Worm (Caenorhabditis elegans): ENCODE data around the gene dars-1.

dars-1 gene

DNA sequence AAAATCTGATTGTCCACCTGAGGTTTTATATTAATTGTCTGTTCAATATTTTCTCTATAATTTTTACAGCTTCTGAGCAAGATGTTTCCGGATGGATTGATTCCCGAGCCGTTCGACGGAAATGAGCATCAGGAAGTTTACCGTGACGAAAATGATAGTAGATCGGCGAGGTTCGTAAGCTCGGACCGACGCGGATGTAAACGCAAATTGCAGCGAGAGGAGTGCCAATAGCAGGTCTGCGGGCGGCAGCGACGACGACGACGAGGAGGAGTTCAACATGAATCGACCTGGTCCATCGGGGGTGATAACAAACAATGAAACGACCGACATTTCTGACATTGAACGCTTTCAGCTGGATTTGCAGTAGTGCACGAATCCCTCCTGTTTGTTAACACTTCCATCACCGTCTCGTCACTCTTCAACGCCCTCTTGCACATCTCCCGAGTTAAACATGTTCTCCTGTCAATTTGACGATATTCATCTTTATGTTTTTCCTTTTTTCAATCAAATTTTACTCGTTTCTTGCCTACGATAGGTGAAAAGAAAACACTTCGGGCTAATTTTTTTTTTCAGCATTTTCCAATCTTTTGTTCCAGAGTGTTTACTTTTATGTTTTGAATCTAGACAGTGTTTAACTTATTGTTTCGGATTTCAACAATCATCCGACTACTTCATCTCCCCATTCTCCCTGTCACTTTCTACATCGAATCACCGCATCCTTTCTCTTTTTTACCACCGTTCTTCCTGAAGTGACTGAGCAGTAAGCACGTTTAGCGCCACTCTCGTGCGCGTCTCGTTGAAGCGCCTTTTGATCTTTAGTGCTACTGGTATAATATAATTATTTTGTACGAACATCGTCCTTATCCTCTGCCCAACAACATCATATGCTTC lies 28.9 kb downstream of the dars-1 start:
- TF ChIP-seq tbx-11 (GFP tag; IDR thresholded peaks at IDR 0.05) (no peak), scrt-1 (GFP tag; IDR thresholded peaks at IDR 0.05) (no peak), hnd-1 (tag; optimal IDR thresholded peaks at IDR 0.05) (no peak), hmg-4 (GFP tag; optimal IDR thresholded peaks at IDR 0.05) (no peak), B0310.2 (tag; optimal IDR thresholded peaks at IDR 0.05) (no peak), aly-1 (tag; optimal IDR thresholded peaks at IDR 0.05) (no peak), ceh-13 (GFP tag; optimal IDR thresholded peaks at IDR 0.05) (no peak), hmbx-1 (tag; optimal IDR thresholded peaks at IDR 0.05) (no peak)

ce11 chrIII:9457192-9458103 lies 33.6 kb downstream of the dars-1 start:
- TF ChIP-seq tbx-37 (GFP tag; conservative IDR thresholded peaks at IDR 0.05) (no peak), pes-1 (GFP tag; IDR thresholded peaks at IDR 0.05) (no peak), hmbx-1 (tag; optimal IDR thresholded peaks at IDR 0.05) (no peak), ceh-36 (tag; optimal IDR thresholded peaks at IDR 0.05) (no peak), tra-4 (tag; optimal IDR thresholded peaks at IDR 0.05) (no peak), hnd-1 (tag; optimal IDR thresholded peaks at IDR 0.05) (no peak), ets-7 (tag; optimal IDR thresholded peaks at IDR 0.05) (no peak), scrt-1 (GFP tag; IDR thresholded peaks at IDR 0.05) (no peak), hmg-4 (GFP tag; optimal IDR thresholded peaks at IDR 0.05) (no peak), F13C5.2 (tag; optimal IDR thresholded peaks at IDR 0.05) (no peak), ama-1 (optimal IDR thresholded peaks at IDR 0.05) (no peak), B0310.2 (tag; optimal IDR thresholded peaks at IDR 0.05) (no peak), flt-1 (GFP tag; IDR thresholded peaks at IDR 0.05) (no peak), ceh-13 (GFP tag; optimal IDR thresholded peaks at IDR 0.05) (no peak), aly-1 (tag; optimal IDR thresholded peaks at IDR 0.05) (no peak)

ce11 chrIII:9455980-9456658 lies 34.9 kb downstream of the dars-1 start, which contains the start of the genes rheb-1 and spk-1:
rheb-1 (minus strand) TSS chrIII:9456030.
spk-1 (plus strand) TSS chrIII:9456608.
- TF ChIP-seq sea-1 (GFP tag; conservative IDR thresholded peaks at IDR 0.05) (no peak), F13C5.2 (tag; optimal IDR thresholded peaks at IDR 0.05) (peak; percentile 5), hmg-4 (GFP tag; optimal IDR thresholded peaks at IDR 0.05) (peak; percentile 43), tbx-37 (GFP tag; conservative IDR thresholded peaks at IDR 0.05) (no peak)

ce11 chrIII:9454730-9455129 lies 36.3 kb downstream of the dars-1 start:
- no peak for TF ChIP-seq aly-1 (tag; optimal IDR thresholded peaks at IDR 0.05)

DNA sequence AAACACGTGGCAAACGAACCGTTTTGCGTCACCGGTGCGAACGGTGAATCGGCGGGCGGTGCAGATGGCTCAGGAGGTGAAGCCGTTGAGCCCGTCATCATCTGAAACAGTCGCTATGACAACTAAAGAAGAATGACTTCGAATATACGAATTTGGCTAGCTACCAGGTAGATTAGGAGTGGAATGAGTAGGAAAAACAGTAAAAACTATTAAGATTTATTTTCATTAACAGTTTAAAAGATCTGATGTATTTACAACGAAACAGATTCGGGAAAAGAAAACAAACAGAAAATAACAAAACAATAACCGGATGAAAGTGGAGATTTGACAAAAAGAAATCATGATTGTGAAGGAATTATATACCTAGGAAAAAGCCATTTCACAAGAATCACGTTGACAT lies 37.1 kb downstream of the dars-1 start, which contains the start of gene F54C8.7:
Gene F54C8.7 (minus strand): TSS at position 101 of the 400 bp plus-strand sequence.
- TF ChIP-seq ets-7 (tag; optimal IDR thresholded peaks at IDR 0.05) (no peak), sea-1 (GFP tag; conservative IDR thresholded peaks at IDR 0.05) (no peak), B0310.2 (tag; optimal IDR thresholded peaks at IDR 0.05) (no peak), tbx-37 (GFP tag; conservative IDR thresholded peaks at IDR 0.05) (no peak), scrt-1 (GFP tag; IDR thresholded peaks at IDR 0.05) (no peak), hmbx-1 (tag; optimal IDR thresholded peaks at IDR 0.05) (no peak), hmg-4 (GFP tag; optimal IDR thresholded peaks at IDR 0.05) (no peak), ama-1 (optimal IDR thresholded peaks at IDR 0.05) (no peak), F13C5.2 (tag; optimal IDR thresholded peaks at IDR 0.05) (no peak), hnd-1 (tag; optimal IDR thresholded peaks at IDR 0.05) (no peak), ceh-13 (GFP tag; optimal IDR thresholded peaks at IDR 0.05) (no peak), ceh-36 (tag; optimal IDR thresholded peaks at IDR 0.05) (no peak), flt-1 (GFP tag; IDR thresholded peaks at IDR 0.05) (no peak)

ce11 chrIII:9450933-9451332 lies 40.1 kb downstream of the dars-1 start:
- TF ChIP-seq hmg-4 (GFP tag; optimal IDR thresholded peaks at IDR 0.05) (peak; percentile 65), ama-1 (optimal IDR thresholded peaks at IDR 0.05) (no peak), scrt-1 (GFP tag; IDR thresholded peaks at IDR 0.05) (0 out of 2 replicates have a peak, but pooled peaks have one; percentile 12), tra-4 (tag; optimal IDR thresholded peaks at IDR 0.05) (peak; percentile 5), B0310.2 (tag; optimal IDR thresholded peaks at IDR 0.05) (no peak), F13C5.2 (tag; optimal IDR thresholded peaks at IDR 0.05) (no peak), flt-1 (GFP tag; IDR thresholded peaks at IDR 0.05) (0 out of 2 replicates have a peak, but pooled peaks have one; percentile 36)

- no peak for TF ChIP-seq aly-1 (tag; optimal IDR thresholded peaks at IDR 0.05)
- no peak for TF ChIP-seq B0310.2 (tag; optimal IDR thresholded peaks at IDR 0.05)
- TF ChIP-seq ets-7 (tag; optimal IDR thresholded peaks at IDR 0.05), result no peak
- TF ChIP-seq tbx-11 (GFP tag; IDR thresholded peaks at IDR 0.05), result no peak
- TF ChIP-seq sea-1 (GFP tag; conservative IDR thresholded peaks at IDR 0.05), result no peak
- TF ChIP-seq pes-1 (GFP tag; IDR thresholded peaks at IDR 0.05), result no peak
- no peak for TF ChIP-seq F13C5.2 (tag; optimal IDR thresholded peaks at IDR 0.05)
- no peak for TF ChIP-seq hmg-4 (GFP tag; optimal IDR thresholded peaks at IDR 0.05)
- no peak for TF ChIP-seq hnd-1 (tag; optimal IDR thresholded peaks at IDR 0.05)
- no peak for TF ChIP-seq tra-4 (tag; optimal IDR thresholded peaks at IDR 0.05)
- no peak for TF ChIP-seq ama-1 (optimal IDR thresholded peaks at IDR 0.05)
- TF ChIP-seq hmbx-1 (tag; optimal IDR thresholded peaks at IDR 0.05), result no peak
- TF ChIP-seq ceh-36 (tag; optimal IDR thresholded peaks at IDR 0.05), result no peak
Measured at ce11 chrIII:9449831-9450230, 41.2 kb downstream of the dars-1 start, which contains the start of gene F54C8.6. F54C8.6 (minus strand) TSS chrIII:9449931.
